Worm (Caenorhabditis elegans) whole organism, L1 larva: ENCODE results near the gene gpd-4.

Experiments
- C04F5.9 ChIP-seq: sonication (generic microtip); optimal IDR thresholded peaks from 2 replicates; lab custom pipeline; 2016; ENCODE audit warnings: missing genetic modification characterization, missing compliant biosample characterization
- C16A3.4 ChIP-seq: fragments of 150-350 bp; optimal IDR thresholded peaks from 2 replicates; lab custom pipeline; 2014; ENCODE audit warnings: missing biosample characterization, missing genetic modification characterization
- C34B4.2 ChIP-seq: sonication (generic microtip); optimal IDR thresholded peaks from 2 replicates; lab custom pipeline; 2017; ENCODE audit warnings: mild to moderate bottlenecking, missing genetic modification characterization, missing compliant biosample characterization
- Y116A8C.19 ChIP-seq: sonication (generic microtip); optimal IDR thresholded peaks from 2 replicates; lab custom pipeline; 2016; ENCODE audit warnings: missing compliant biosample characterization, missing genetic modification characterization, borderline replicate concordance
- aha-1 ChIP-seq: fragments of 150-350 bp; optimal IDR thresholded peaks from 2 replicates; lab custom pipeline; 2014; ENCODE audit warnings: missing biosample characterization, missing genetic modification characterization
- aly-2 ChIP-seq: fragments of 150-350 bp; optimal IDR thresholded peaks from 2 replicates; lab custom pipeline; 2014; ENCODE audit warnings: missing biosample characterization, missing genetic modification characterization
- blmp-1 ChIP-seq: fragments of 150-350 bp; optimal IDR thresholded peaks from 2 replicates; lab custom pipeline; 2014; ENCODE audit warnings: missing biosample characterization, missing genetic modification characterization
- ceh-63 ChIP-seq: fragments of 200-800 bp; sonication (Bioruptor generic); optimal IDR thresholded peaks from 2 replicates; lab custom pipeline; 2018; ENCODE audit warnings: mild to moderate bottlenecking, missing genetic modification characterization, missing compliant biosample characterization
- ceh-8 ChIP-seq: fragments of 200-800 bp; sonication (Bioruptor generic); optimal IDR thresholded peaks from 2 replicates; lab custom pipeline; 2018; ENCODE audit warnings: mild to moderate bottlenecking, missing genetic modification characterization, moderate library complexity, missing compliant biosample characterization
- ceh-82 ChIP-seq, 3 experiments: fragments of 150-350 bp in 1 of 3; sonication (generic microtip) in 2 of 3; optimal IDR thresholded peaks; 2 replicates each; lab custom pipeline; 2014 to 2017; ENCODE audit warnings: missing biosample characterization in 3 of 3, missing genetic modification characterization in 3 of 3
- ceh-88 ChIP-seq: fragments of 200-800 bp; sonication (Bioruptor generic); IDR thresholded peaks from 2 replicates; pipeline ENCODE4 v1.3.6; 2022; ENCODE audit warnings: missing genetic modification characterization, missing compliant biosample characterization
- ceh-90 ChIP-seq: sonication (generic microtip); optimal IDR thresholded peaks from 2 replicates; lab custom pipeline; 2016; ENCODE audit warnings: missing genetic modification characterization, missing compliant biosample characterization
- ces-1 ChIP-seq: fragments of 150-350 bp; optimal IDR thresholded peaks from 2 replicates; lab custom pipeline; 2014; ENCODE audit warnings: missing biosample characterization, missing genetic modification reagents, missing genetic modification characterization
- dsc-1 ChIP-seq: sonication (generic microtip); optimal IDR thresholded peaks from 2 replicates; lab custom pipeline; 2016; ENCODE audit warnings: mild to moderate bottlenecking, missing genetic modification characterization, missing compliant biosample characterization
- efl-1 ChIP-seq, 4 experiments: fragments of 150-350 bp; optimal IDR thresholded peaks in 3 of 4; peaks in 1 of 4; 1 replicate in 1 of 4; 2 replicates in 3 of 4; lab custom pipeline; 2014; ENCODE audit warnings: missing biosample characterization in 2 of 4, missing genetic modification characterization in 2 of 4, missing genetic modification reagents in 2 of 4
- efl-3 ChIP-seq: fragments of 200-800 bp; sonication (Bioruptor generic); optimal IDR thresholded peaks from 2 replicates; lab custom pipeline; 2018; ENCODE audit warnings: mild to moderate bottlenecking, missing genetic modification characterization, missing compliant biosample characterization
- egl-13 ChIP-seq: sonication (generic microtip); optimal IDR thresholded peaks from 2 replicates; lab custom pipeline; 2016; ENCODE audit warnings: missing genotype, missing genetic modification reagents, missing genetic modification characterization, missing compliant biosample characterization
- elt-2 ChIP-seq: sonication (generic microtip); optimal IDR thresholded peaks from 2 replicates; lab custom pipeline; 2016; ENCODE audit warnings: missing genetic modification characterization, mild to moderate bottlenecking, inconsistent platforms, missing compliant biosample characterization, missing genetic modification reagents
- elt-3 ChIP-seq, 6 experiments: fragments of 150-350 bp in 1 of 6; sonication (generic microtip); optimal IDR thresholded peaks; 2 replicates each; lab custom pipeline; 2017 to 2018; ENCODE audit warnings: missing biosample characterization in 6 of 6, missing genetic modification characterization in 6 of 6, inconsistent platforms in 1 of 6
- ets-5 ChIP-seq: fragments of 200-800 bp; sonication (Bioruptor generic); IDR thresholded peaks from 2 replicates; pipeline ENCODE4 v1.3.6; 2022; ENCODE audit warnings: missing genetic modification characterization, missing compliant biosample characterization
- fkh-8 ChIP-seq: sonication (generic microtip); optimal IDR thresholded peaks from 2 replicates; lab custom pipeline; 2016; ENCODE audit warnings: mild to moderate bottlenecking, missing genetic modification characterization, missing compliant biosample characterization
- hlh-17 ChIP-seq: fragments of 200-800 bp; sonication (Bioruptor generic); optimal IDR thresholded peaks from 2 replicates; lab custom pipeline; 2018; ENCODE audit warnings: missing genetic modification characterization, mild to moderate bottlenecking, missing compliant biosample characterization, moderate library complexity, borderline replicate concordance
- hlh-4 ChIP-seq: sonication (generic microtip); optimal IDR thresholded peaks from 2 replicates; lab custom pipeline; 2016; ENCODE audit warnings: mild to moderate bottlenecking, missing genetic modification characterization, missing compliant biosample characterization
- hpl-2 ChIP-seq: fragments of 150-350 bp; optimal IDR thresholded peaks from 2 replicates; lab custom pipeline; 2014; ENCODE audit warnings: missing biosample characterization, missing genetic modification reagents, missing genetic modification characterization
- irx-1 ChIP-seq: sonication (generic microtip); optimal IDR thresholded peaks from 2 replicates; lab custom pipeline; 2016; ENCODE audit warnings: missing genetic modification characterization, missing compliant biosample characterization
- isw-1 ChIP-seq: fragments of 200-800 bp; sonication (Bioruptor generic); IDR thresholded peaks from 2 replicates; pipeline ENCODE4 v1.3.6; 2022; ENCODE audit warnings: missing genetic modification characterization, missing compliant biosample characterization
- lin-13 ChIP-seq: fragments of 150-350 bp; optimal IDR thresholded peaks from 2 replicates; lab custom pipeline; 2014; ENCODE audit warnings: missing biosample characterization, missing genetic modification reagents, missing genetic modification characterization
- lin-14 ChIP-seq: fragments of 200-800 bp; sonication (Bioruptor generic); optimal IDR thresholded peaks from 2 replicates; lab custom pipeline; 2018; ENCODE audit warnings: mild to moderate bottlenecking, missing genetic modification characterization, moderate library complexity, missing compliant biosample characterization
- lin-15B ChIP-seq: fragments of 150-350 bp; sonication (generic microtip); optimal IDR thresholded peaks from 3 replicates; lab custom pipeline; 2014; ENCODE audit warnings: missing biosample characterization, missing genetic modification characterization
- lin-35 ChIP-seq, 2 experiments: fragments of 150-350 bp; optimal IDR thresholded peaks; 2 replicates each; lab custom pipeline; 2014; ENCODE audit warnings: missing biosample characterization in 2 of 2, missing genetic modification characterization in 2 of 2, missing genetic modification reagents in 2 of 2
- lin-39 ChIP-seq: fragments of 150-350 bp; optimal IDR thresholded peaks from 2 replicates; lab custom pipeline; 2014; ENCODE audit warnings: missing biosample characterization, missing genetic modification reagents, missing genetic modification characterization
- lsy-2 ChIP-seq, 2 experiments: fragments of 150-350 bp; optimal IDR thresholded peaks; 2 replicates each; lab custom pipeline; 2014; ENCODE audit warnings: missing biosample characterization in 2 of 2, missing genetic modification characterization in 2 of 2
- nhr-12 ChIP-seq: sonication (generic microtip); optimal IDR thresholded peaks from 2 replicates; lab custom pipeline; 2017; ENCODE audit warnings: missing biosample characterization, missing genetic modification characterization
- nhr-19 ChIP-seq: fragments of 200-800 bp; sonication (Bioruptor generic); conservative IDR thresholded peaks from 2 replicates; pipeline ENCODE4 v1.3.6; 2022; ENCODE audit warnings: missing genetic modification characterization, missing compliant biosample characterization
- nhr-20 ChIP-seq: sonication (generic microtip); optimal IDR thresholded peaks from 2 replicates; lab custom pipeline; 2016; ENCODE audit warnings: mild to moderate bottlenecking, missing genetic modification characterization, missing compliant biosample characterization
- nhr-71 ChIP-seq: sonication (generic microtip); optimal IDR thresholded peaks from 2 replicates; lab custom pipeline; 2016; ENCODE audit warnings: mild to moderate bottlenecking, missing genetic modification characterization, moderate library complexity, missing compliant biosample characterization
- nhr-76 ChIP-seq: sonication (generic microtip); optimal IDR thresholded peaks from 2 replicates; lab custom pipeline; 2017; ENCODE audit warnings: missing biosample characterization, missing genetic modification characterization
- nhr-77 ChIP-seq: fragments of 150-350 bp; optimal IDR thresholded peaks from 2 replicates; lab custom pipeline; 2014; ENCODE audit warnings: missing biosample characterization, missing genetic modification characterization
- nhr-84 ChIP-seq: sonication (generic microtip); optimal IDR thresholded peaks from 2 replicates; lab custom pipeline; 2017; ENCODE audit warnings: missing biosample characterization, missing genetic modification characterization
- nhr-85 ChIP-seq: sonication (generic microtip); peaks from one replicate; lab custom pipeline; 2016; ENCODE audit warnings: missing genetic modification characterization, inconsistent platforms, missing compliant biosample characterization
- pqm-1 ChIP-seq: sonication (generic microtip); optimal IDR thresholded peaks from 3 replicates; lab custom pipeline; 2017; ENCODE audit warnings: missing biosample characterization, missing genetic modification characterization
- snpc-4 ChIP-seq: fragments of 150-350 bp; optimal IDR thresholded peaks from 2 replicates; lab custom pipeline; 2014; ENCODE audit warnings: missing biosample characterization, missing genetic modification characterization
- snu-23 ChIP-seq: sonication (generic microtip); optimal IDR thresholded peaks from 2 replicates; lab custom pipeline; 2016; ENCODE audit warnings: missing genetic modification characterization, missing compliant biosample characterization
- sptf-1 ChIP-seq: fragments of 150-350 bp; optimal IDR thresholded peaks from 2 replicates; lab custom pipeline; 2014; ENCODE audit warnings: missing biosample characterization, missing genetic modification characterization
- swsn-7 ChIP-seq: sonication (generic microtip); optimal IDR thresholded peaks from 2 replicates; lab custom pipeline; 2016; ENCODE audit warnings: missing genetic modification characterization, missing compliant biosample characterization
- tbx-2 ChIP-seq: sonication (generic microtip); optimal IDR thresholded peaks from 2 replicates; lab custom pipeline; 2016; ENCODE audit warnings: missing genetic modification characterization, missing compliant biosample characterization
- tlp-1 ChIP-seq: fragments of 150-350 bp; optimal IDR thresholded peaks from 2 replicates; lab custom pipeline; 2014; ENCODE audit warnings: missing biosample characterization, missing genetic modification characterization
- unc-62 ChIP-seq: fragments of 150-350 bp; optimal IDR thresholded peaks from 2 replicates; lab custom pipeline; 2014; ENCODE audit warnings: missing biosample characterization, missing genetic modification reagents, missing genetic modification characterization
- unc-86 ChIP-seq: sonication (generic microtip); optimal IDR thresholded peaks from 2 replicates; lab custom pipeline; 2016; ENCODE audit warnings: missing genetic modification characterization, missing compliant biosample characterization
- unc-98 ChIP-seq: fragments of 200-800 bp; sonication (Bioruptor generic); IDR thresholded peaks from 2 replicates; pipeline ENCODE4 v1.3.6; 2022; ENCODE audit warnings: missing genetic modification characterization, missing compliant biosample characterization
- vab-15 ChIP-seq: sonication (generic microtip); optimal IDR thresholded peaks from 2 replicates; lab custom pipeline; 2017; ENCODE audit warnings: missing genotype, mild to moderate bottlenecking, missing genetic modification characterization, missing compliant biosample characterization
- zag-1 ChIP-seq: fragments of 150-350 bp; optimal IDR thresholded peaks from 2 replicates; lab custom pipeline; 2014; ENCODE audit warnings: missing biosample characterization, missing genetic modification characterization
- zip-4 ChIP-seq: fragments of 200-800 bp; sonication (Bioruptor generic); optimal IDR thresholded peaks from 2 replicates; lab custom pipeline; 2018; ENCODE audit warnings: mild to moderate bottlenecking, missing genetic modification characterization, moderate library complexity, missing compliant biosample characterization
- ztf-4 ChIP-seq: fragments of 150-350 bp; optimal IDR thresholded peaks from 2 replicates; lab custom pipeline; 2014; ENCODE audit warnings: missing biosample characterization, missing genetic modification characterization

gpd-4 gene

ce11 chrII:10200759-10201158 lies 29.7 kb downstream of the gpd-4 start, which contains the start of gene arv-1 (continued):
- TF ChIP-seq egl-13 (tag; lab: Kevin White, UChicago) (peak; percentile 74), ztf-4 (no peak), ceh-8 (no peak), nhr-19 (peak; percentile 63), zip-4 (no peak), pqm-1 (no peak), tlp-1 (tag; lab: Kevin White, UChicago) (no peak), lsy-2 (tag; optimal IDR thresholded peaks at IDR 0.05; lab: Kevin White, UChicago) (peak; percentile 82 to 83), sptf-1 (tag; lab: Kevin White, UChicago) (no peak), lin-13 (GFP tag; lab: Kevin White, UChicago) (no peak), tbx-2 (tag; lab: Kevin White, UChicago) (peak; percentile 75), ceh-90 (peak; percentile 82), snu-23 (peak; percentile 70), nhr-71 (tag; lab: Kevin White, UChicago) (peak; percentile 79), hpl-2 (GFP tag; lab: Kevin White, UChicago) (no peak), efl-1 (optimal IDR thresholded peaks at IDR 0.05; lab: Kevin White, UChicago) (peak; percentile 68 to 72), efl-1 (GFP tag; optimal IDR thresholded peaks at IDR 0.05 in 1 of 2; lab: Kevin White, UChicago) (peak; percentile 59 to 97), swsn-7 (tag; lab: Kevin White, UChicago) (peak; percentile 61), hlh-17 (GFP tag; lab: Kevin White, UChicago) (no peak), hlh-4 (no peak), nhr-12 (no peak), elt-3 (tag; optimal IDR thresholded peaks at IDR 0.05; lab: Kevin White, UChicago) (peak in 1 of 6 experiments; percentile 51), lin-14 (peak; percentile 78), fkh-8 (peak; percentile 58), ets-5 (GFP tag; lab: Robert Waterston, UW) (no peak), nhr-84 (tag; lab: Kevin White, UChicago) (no peak), lin-35 (GFP tag; optimal IDR thresholded peaks at IDR 0.05; lab: Kevin White, UChicago) (peak; percentile 43 to 72), irx-1 (peak; percentile 75), unc-62 (GFP tag; lab: Kevin White, UChicago) (no peak), ceh-82 (tag; optimal IDR thresholded peaks at IDR 0.05; lab: Kevin White, UChicago) (peak; percentile 46 to 66 (median 50)), unc-98 (GFP tag; lab: Robert Waterston, UW) (no peak; the same call in 1 of the 2 replicates), blmp-1 (tag; lab: Kevin White, UChicago) (peak; percentile 63), ceh-88 (GFP tag; lab: Robert Waterston, UW) (no peak; the same call in 1 of the 2 replicates), C04F5.9 (peak; percentile 52), nhr-85 (tag; lab: Kevin White, UChicago) (peak; percentile 67), ces-1 (GFP tag; lab: Kevin White, UChicago) (no peak), C34B4.2 (tag; lab: Kevin White, UChicago) (no peak), lin-15B (peak; percentile 49), nhr-77 (tag; lab: Kevin White, UChicago) (no peak), Y116A8C.19 (tag; lab: Kevin White, UChicago) (no peak), aly-2 (tag; lab: Kevin White, UChicago) (no peak), lin-39 (tag; lab: Kevin White, UChicago) (no peak), vab-15 (no peak), isw-1 (GFP tag; lab: Robert Waterston, UW) (peak; percentile 43), elt-2 (tag; lab: Kevin White, UChicago) (peak; percentile 27), zag-1 (tag; lab: Kevin White, UChicago) (no peak), unc-86 (tag; lab: Kevin White, UChicago) (peak; percentile 42), aha-1 (no peak), efl-3 (GFP tag; lab: Kevin White, UChicago) (no peak), C16A3.4 (tag; lab: Kevin White, UChicago) (peak; percentile 50), ceh-63 (GFP tag; lab: Kevin White, UChicago) (no peak), nhr-76 (tag; lab: Kevin White, UChicago) (no peak), dsc-1 (tag; lab: Kevin White, UChicago) (peak; percentile 65), snpc-4 (tag; lab: Kevin White, UChicago) (no peak), nhr-20 (tag; lab: Kevin White, UChicago) (peak; percentile 71)
